Fruit fly (Drosophila melanogaster): ENCODE measurements around the gene CG2574.

CG2574 gene

dm6 chrX:12408377-12408911 is at the start of gene CG2574, which contains the start of gene CG32651:
TSS of gene CG2574 (plus strand) at chrX:12408861.
TSS of gene CG32651 (minus strand) at chrX:12408477.
- TF ChIP-seq CG17801 (GFP tag; optimal IDR thresholded peaks at IDR 0.05; ENCODE audit: partially characterized antibody): no peak

DNA sequence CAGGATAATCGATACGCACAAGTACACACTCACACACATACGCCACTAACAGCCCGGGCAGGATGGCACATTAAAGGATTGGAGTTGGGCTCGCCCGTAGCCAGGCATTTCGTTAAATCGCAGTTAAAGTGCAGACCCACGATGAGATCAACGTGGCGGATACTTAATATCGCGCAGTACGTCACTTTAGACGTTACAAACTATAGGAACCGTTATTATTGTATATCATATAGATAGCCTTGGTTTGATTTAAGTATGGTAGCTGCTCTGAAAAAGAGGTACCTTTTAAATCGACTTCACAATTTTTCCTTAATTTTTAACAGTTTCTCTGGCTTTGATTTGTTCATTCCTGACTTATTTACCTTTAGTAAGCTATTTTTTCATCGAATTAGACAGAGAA is 35.8 kb upstream of the CG2574 start, which contains the start of gene CG2577:
Gene CG2577, plus strand, starts transcription at position 301 of the 400 bp plus-strand sequence.
- TF ChIP-seq CG17801 (GFP tag; optimal IDR thresholded peaks at IDR 0.05; ENCODE audit: partially characterized antibody): no peak

DNA sequence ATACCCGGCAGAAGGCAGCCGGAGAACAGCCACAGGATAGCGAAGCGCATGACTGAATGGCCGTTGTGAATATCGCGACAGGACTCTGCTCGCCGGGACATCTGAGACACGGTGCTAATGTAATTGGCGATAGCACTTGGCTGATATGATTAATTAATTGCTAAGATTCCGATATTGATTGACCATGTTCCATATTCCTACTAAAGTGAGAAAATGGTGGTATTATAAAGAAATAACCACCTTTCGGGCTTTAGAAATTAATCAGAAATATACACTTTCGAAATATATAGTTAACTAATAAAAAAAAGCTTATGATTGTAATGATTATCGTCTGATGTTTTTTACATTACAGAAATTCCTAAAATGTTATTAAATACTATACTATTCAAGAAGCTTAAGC is 31.0 kb upstream of the CG2574 start, which contains the start of gene Ir11a:
Gene Ir11a, minus strand, starts transcription at position 101 of the 400 bp plus-strand sequence.
- no peak for TF ChIP-seq CG17801 (GFP tag; optimal IDR thresholded peaks at IDR 0.05; ENCODE audit: partially characterized antibody)

- TF ChIP-seq CG17801 (GFP tag; optimal IDR thresholded peaks at IDR 0.05; ENCODE audit: partially characterized antibody): no peak
These were observed 22.4 kb upstream of the CG2574 start for dm6 chrX:12386255-12386654.

dm6 chrX:12389138-12389537 is 19.5 kb upstream of the CG2574 start:
- no peak for TF ChIP-seq CG17801 (GFP tag; optimal IDR thresholded peaks at IDR 0.05; ENCODE audit: partially characterized antibody)

DNA sequence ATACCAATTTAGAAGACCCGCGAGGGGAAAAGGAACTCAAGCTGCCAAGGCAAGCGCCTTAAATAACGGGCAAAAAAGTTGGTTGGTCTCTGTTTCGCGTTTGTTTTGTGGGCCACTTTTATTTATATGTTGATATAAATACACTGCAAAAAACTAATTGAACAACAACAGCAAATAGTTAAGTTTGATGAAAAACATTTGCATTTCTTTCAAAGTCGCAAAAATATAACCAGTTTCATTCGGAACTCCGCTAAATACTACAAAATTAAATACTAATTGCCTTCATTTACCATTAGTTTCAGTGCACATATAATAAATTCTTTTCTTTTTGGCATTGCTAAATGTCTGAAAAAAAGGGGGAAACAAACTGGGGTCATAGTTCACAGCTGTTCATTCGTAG is 16.9 kb upstream of the CG2574 start:
- TF ChIP-seq CG17801 (GFP tag; optimal IDR thresholded peaks at IDR 0.05; ENCODE audit: partially characterized antibody): no peak

dm6 chrX:12431466-12431865 is 22.8 kb downstream of the CG2574 start:
- TF ChIP-seq CG17801 (GFP tag; optimal IDR thresholded peaks at IDR 0.05; ENCODE audit: partially characterized antibody): no peak

dm6 chrX:12431924-12432323 is 23.3 kb downstream of the CG2574 start, which contains the start of gene Pkcdelta:
TSS of gene Pkcdelta (plus strand) at chrX:12432224.
- TF ChIP-seq CG17801 (GFP tag; optimal IDR thresholded peaks at IDR 0.05; ENCODE audit: partially characterized antibody): no peak

- TF ChIP-seq CG17801 (GFP tag; optimal IDR thresholded peaks at IDR 0.05; ENCODE audit: partially characterized antibody): no peak
These were observed 25.9 kb downstream of the CG2574 start for dm6 chrX:12434604-12435003.

DNA sequence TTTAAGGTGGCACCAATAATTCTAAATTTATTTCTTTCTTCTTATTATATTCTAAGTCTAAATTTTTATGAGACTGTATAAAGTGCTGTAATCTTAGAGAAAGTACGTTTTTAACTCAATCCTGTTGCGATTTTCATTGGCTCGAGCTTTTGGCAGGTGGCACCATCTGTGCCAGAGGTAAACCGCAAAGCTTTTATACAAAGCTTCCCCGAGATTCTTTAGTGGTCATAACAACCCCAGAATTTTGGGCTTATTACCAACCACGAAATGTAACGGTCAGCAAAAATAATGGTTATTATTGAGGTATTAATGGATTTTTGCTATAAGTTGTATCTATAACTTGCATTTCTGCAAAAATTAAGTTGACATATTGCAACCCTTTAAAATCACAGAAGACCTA is 28.4 kb downstream of the CG2574 start:
- TF ChIP-seq CG17801 (GFP tag; optimal IDR thresholded peaks at IDR 0.05; ENCODE audit: partially characterized antibody): no peak

- no peak for TF ChIP-seq CG17801 (GFP tag; optimal IDR thresholded peaks at IDR 0.05; ENCODE audit: partially characterized antibody)
These were observed 39.2 kb downstream of the CG2574 start for dm6 chrX:12447874-12448273.

DNA sequence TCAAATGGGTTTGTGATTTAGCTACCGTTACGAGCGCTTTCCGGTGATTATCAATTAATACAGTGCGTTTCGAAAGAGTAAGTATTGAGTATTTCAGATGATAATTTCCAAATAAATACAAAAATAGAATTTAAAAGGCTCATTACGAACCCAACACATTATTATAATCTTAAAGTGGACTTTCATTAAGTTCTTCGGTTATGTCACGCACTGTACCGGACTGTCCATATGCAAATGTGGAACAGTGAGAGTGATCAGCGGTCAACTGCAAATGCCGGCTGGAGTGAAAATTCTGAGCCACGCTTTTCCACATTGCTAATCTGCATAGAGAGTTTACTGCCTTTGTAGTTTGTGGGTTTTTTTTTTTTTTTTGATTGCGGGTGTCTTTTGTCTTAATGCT is 45.0 kb downstream of the CG2574 start:
- TF ChIP-seq CG17801 (GFP tag; optimal IDR thresholded peaks at IDR 0.05; ENCODE audit: partially characterized antibody): no peak

- TF ChIP-seq CG17801 (GFP tag; optimal IDR thresholded peaks at IDR 0.05; ENCODE audit: partially characterized antibody): no peak
These were observed 45.7 kb downstream of the CG2574 start, which contains the start of gene CG15927 for dm6 chrX:12454358-12454757. TSS of gene CG15927 (plus strand) at chrX:12454729.

DNA sequence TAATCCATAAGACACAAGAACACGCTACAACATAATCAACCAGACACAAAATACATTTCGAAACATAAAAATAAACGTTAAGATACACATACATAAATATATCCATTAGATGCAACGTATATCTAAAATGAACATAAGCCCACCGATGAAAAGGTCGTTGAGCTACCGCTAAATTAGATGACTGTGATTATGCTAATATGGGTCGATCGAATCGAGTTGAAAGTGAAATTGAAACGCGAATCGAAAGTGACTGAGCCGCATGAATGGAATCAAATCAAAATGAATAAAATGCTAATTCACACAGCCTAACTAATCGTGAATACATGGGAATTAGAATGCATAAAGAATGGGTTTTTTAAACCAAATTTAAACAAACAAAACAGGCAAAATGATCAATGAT is 47.2 kb downstream of the CG2574 start:
- no peak for TF ChIP-seq CG17801 (GFP tag; optimal IDR thresholded peaks at IDR 0.05; ENCODE audit: partially characterized antibody)

dm6 chrX:12457713-12458233 is 49.1 kb downstream of the CG2574 start, which contains the start of gene CG15731:
TSS of gene CG15731 (minus strand) at chrX:12457763.
- no peak for TF ChIP-seq CG17801 (GFP tag; optimal IDR thresholded peaks at IDR 0.05; ENCODE audit: partially characterized antibody)

All from ovary, adult (tissue).